Worm (Caenorhabditis elegans) whole organism, L2 larva: ENCODE results near the gene unc-5.

ENCODE experiments used
- F13H6.1 ChIP-seq: sonication (generic microtip); optimal IDR thresholded peaks from 2 replicates; lab custom pipeline; 2016; ENCODE audit warnings: missing genetic modification characterization, missing compliant biosample characterization
- alr-1 ChIP-seq: fragments of 150-350 bp; optimal IDR thresholded peaks from 2 replicates; lab custom pipeline; 2014; ENCODE audit warnings: missing biosample characterization, missing genetic modification characterization
- aly-2 ChIP-seq: fragments of 150-350 bp; optimal IDR thresholded peaks from 2 replicates; lab custom pipeline; 2014; ENCODE audit warnings: missing biosample characterization, missing genetic modification characterization
- blmp-1 ChIP-seq: sonication (generic microtip); optimal IDR thresholded peaks from 2 replicates; lab custom pipeline; 2017; ENCODE audit warnings: missing genetic modification characterization, mild to moderate bottlenecking, missing compliant biosample characterization, antibody characterized with exemption, moderate library complexity; ENCODE audit not compliant: insufficient read depth
- elt-1 ChIP-seq: fragments of 150-350 bp; optimal IDR thresholded peaks from 2 replicates; lab custom pipeline; 2014; ENCODE audit warnings: missing biosample characterization, missing genetic modification characterization
- lin-13 ChIP-seq: fragments of 150-350 bp; optimal IDR thresholded peaks from 2 replicates; lab custom pipeline; 2014; ENCODE audit warnings: missing biosample characterization, missing genetic modification reagents, missing genetic modification characterization
- mdl-1 ChIP-seq, 2 experiments: fragments of 150-350 bp in 1 of 2; sonication (generic microtip) in 1 of 2; optimal IDR thresholded peaks; 2 replicates each; lab custom pipeline; 2017; ENCODE audit warnings: missing biosample characterization in 2 of 2, missing genetic modification characterization in 2 of 2
- nhr-237 ChIP-seq: fragments of 150-350 bp; optimal IDR thresholded peaks from 2 replicates; lab custom pipeline; 2014; ENCODE audit warnings: missing biosample characterization, missing genetic modification characterization
- nhr-25 ChIP-seq: fragments of 150-350 bp; sonication (generic microtip); optimal IDR thresholded peaks from 3 replicates; lab custom pipeline; 2014; ENCODE audit warnings: missing biosample characterization, missing genetic modification characterization
- unc-62 ChIP-seq: fragments of 150-350 bp; optimal IDR thresholded peaks from 2 replicates; lab custom pipeline; 2014; ENCODE audit warnings: missing biosample characterization, missing genetic modification reagents, missing genetic modification characterization
- zag-1 ChIP-seq: fragments of 150-350 bp; optimal IDR thresholded peaks from 2 replicates; lab custom pipeline; 2014; ENCODE audit warnings: missing biosample characterization, missing genetic modification characterization
- ztf-11 ChIP-seq: sonication (generic microtip); optimal IDR thresholded peaks from 2 replicates; lab custom pipeline; 2017; ENCODE audit warnings: missing biosample characterization, missing genetic modification characterization
- ztf-4 ChIP-seq: fragments of 150-350 bp; optimal IDR thresholded peaks from 2 replicates; lab custom pipeline; 2014; ENCODE audit warnings: missing biosample characterization, missing genetic modification characterization

DNA sequence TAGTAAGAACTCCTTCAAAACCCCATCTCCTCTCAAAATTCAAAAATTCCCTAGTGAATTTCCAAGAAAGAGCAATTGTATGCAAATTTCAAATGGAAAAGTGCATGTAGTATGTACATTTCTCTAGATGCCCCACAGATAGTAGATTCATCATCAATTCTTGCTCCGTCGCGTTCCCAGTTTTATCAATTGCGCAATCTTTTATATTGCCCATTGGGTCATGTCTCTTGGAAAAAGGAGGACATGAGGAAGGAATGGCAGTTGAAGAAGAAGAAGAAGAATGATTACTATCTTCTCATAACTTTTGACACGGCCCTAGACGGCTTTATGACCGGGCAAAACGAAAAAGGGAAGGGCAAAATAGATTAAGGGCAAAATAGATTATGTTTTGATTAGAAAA is 21.5 kb downstream of the unc-5 start:
- TF ChIP-seq ztf-11 (tag; lab: Kevin White, UChicago), result no peak
- TF ChIP-seq unc-62 (GFP tag; lab: Kevin White, UChicago), result no peak
- TF ChIP-seq lin-13 (GFP tag; lab: Kevin White, UChicago), result no peak
- TF ChIP-seq aly-2 (tag; lab: Kevin White, UChicago), result no peak
- TF ChIP-seq nhr-237, result no peak
- peak; percentile 12 for TF ChIP-seq zag-1
- TF ChIP-seq ztf-4, result no peak
- TF ChIP-seq elt-1 (tag; lab: Kevin White, UChicago), result peak; percentile 20
- no peak for TF ChIP-seq blmp-1 (tag; lab: Kevin White, UChicago)
- TF ChIP-seq F13H6.1 (tag; lab: Kevin White, UChicago), result no peak
- TF ChIP-seq nhr-25 (tag; lab: Kevin White, UChicago), result no peak
- no peak for TF ChIP-seq mdl-1 (tag; optimal IDR thresholded peaks at IDR 0.05; lab: Kevin White, UChicago)
- TF ChIP-seq alr-1 (tag; lab: Kevin White, UChicago), result no peak
